Worm (Caenorhabditis elegans): ENCODE results near the gene K01A6.6.

DNA sequence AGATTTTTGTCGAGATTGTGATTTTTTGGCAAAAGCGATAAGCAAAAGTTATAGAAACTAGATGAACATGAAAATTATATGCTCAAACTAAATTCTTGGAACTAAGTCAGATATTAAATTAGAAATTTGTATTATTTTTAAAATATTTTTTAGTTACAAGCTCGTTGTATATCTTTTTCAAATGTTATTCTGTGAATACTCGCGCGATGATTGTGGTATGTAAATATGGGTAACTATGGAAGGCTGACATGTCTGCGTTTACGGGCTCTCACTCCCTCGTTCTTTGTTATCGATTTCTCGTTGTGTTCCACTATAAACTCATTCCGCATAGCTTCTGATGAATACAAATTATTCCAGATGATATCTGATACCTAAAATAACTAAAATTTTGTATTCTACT is 41.0 kb upstream of the K01A6.6 start, which contains the start of gene ZK792.7:
- no peak for TF ChIP-seq unc-55 (GFP tag; optimal IDR thresholded peaks at IDR 0.05)
- no peak for TF ChIP-seq zip-5 (tag; optimal IDR thresholded peaks at IDR 0.05)
- TF ChIP-seq nhr-11 (tag; optimal IDR thresholded peaks at IDR 0.05) = no peak
- TF ChIP-seq ref-2 (tag; optimal IDR thresholded peaks at IDR 0.05) = no peak
- no peak for TF ChIP-seq pqm-1 (tag; optimal IDR thresholded peaks at IDR 0.05)
- TF ChIP-seq elt-2 (tag; optimal IDR thresholded peaks at IDR 0.05) = no peak
- no peak for TF ChIP-seq F13H6.1 (tag; optimal IDR thresholded peaks at IDR 0.05)
- TF ChIP-seq sox-2 (GFP tag; IDR thresholded peaks at IDR 0.05) = no peak
- no peak for TF ChIP-seq rnt-1 (tag; optimal IDR thresholded peaks at IDR 0.05)
- TF ChIP-seq pha-2 (tag; optimal IDR thresholded peaks at IDR 0.05) = no peak

All from whole organism, late embryonic.